Fruit fly (Drosophila melanogaster) whole organism, embryonic: ENCODE results near the gene tj.

Experiments
- Blimp-1 ChIP-seq: fragments of 200-800 bp; sonication (Bioruptor generic); optimal IDR thresholded peaks from 3 replicates; lab custom pipeline; 2018; ENCODE audit warnings: missing biosample characterization, missing genetic modification characterization, mild to moderate bottlenecking, moderate library complexity, missing genetic modification reagents
- CG10147 ChIP-seq: fragments of 200-800 bp; sonication (Bioruptor generic); optimal IDR thresholded peaks from 2 replicates; lab custom pipeline; 2019; ENCODE audit warnings: missing biosample characterization, mild to moderate bottlenecking, missing genetic modification characterization, moderate library complexity
- CG10565 ChIP-seq: fragments of 200-800 bp; sonication (Bioruptor generic); optimal IDR thresholded peaks from 3 replicates; lab custom pipeline; 2016; ENCODE audit warnings: missing biosample characterization, mild to moderate bottlenecking, missing genetic modification characterization
- CG11723 ChIP-seq: fragments of 200-800 bp; sonication (Bioruptor generic); optimal IDR thresholded peaks from 2 replicates; lab custom pipeline; 2017; ENCODE audit warnings: missing biosample characterization, mild to moderate bottlenecking, missing genetic modification characterization
- CG13287 ChIP-seq: fragments of 200-800 bp; sonication (Bioruptor generic); IDR thresholded peaks from 2 replicates; pipeline ENCODE4 v1.3.6; 2022; ENCODE audit warnings: missing biosample characterization, missing genetic modification characterization; ENCODE audit not compliant: partially characterized antibody
- CG14965 ChIP-seq: fragments of 200-800 bp; sonication (Bioruptor generic); optimal IDR thresholded peaks from 2 replicates; lab custom pipeline; 2016; ENCODE audit warnings: missing biosample characterization, missing genetic modification characterization, borderline replicate concordance
- CG17912 ChIP-seq: fragments of 200-800 bp; sonication (Bioruptor generic); optimal IDR thresholded peaks from 2 replicates; lab custom pipeline; 2018; ENCODE audit warnings: missing biosample characterization, mild to moderate bottlenecking, missing genetic modification characterization
- CG18764 ChIP-seq: fragments of 200-800 bp; sonication (Bioruptor generic); optimal IDR thresholded peaks from 3 replicates; lab custom pipeline; 2016; ENCODE audit warnings: missing biosample characterization, missing genetic modification characterization
- CG2116 ChIP-seq: fragments of 200-800 bp; sonication (Bioruptor generic); optimal IDR thresholded peaks from 3 replicates; lab custom pipeline; 2018; ENCODE audit warnings: missing biosample characterization, mild to moderate bottlenecking, missing genetic modification characterization
- CG32532 ChIP-seq: fragments of 200-800 bp; sonication (Bioruptor generic); IDR thresholded peaks from 2 replicates; pipeline ENCODE4 v1.3.6; 2022; ENCODE audit warnings: missing biosample characterization, missing genetic modification characterization
- CG32767 ChIP-seq: fragments of 200-800 bp; sonication (Bioruptor generic); IDR thresholded peaks from 2 replicates; pipeline ENCODE4 v1.3.6; 2022; ENCODE audit warnings: missing biosample characterization, missing genetic modification characterization
- CG34224 ChIP-seq: fragments of 200-800 bp; sonication (Bioruptor generic); IDR thresholded peaks from 3 replicates; pipeline ENCODE4 v1.3.6; 2022; ENCODE audit warnings: missing biosample characterization, missing genetic modification characterization; ENCODE audit not compliant: partially characterized antibody
- CG3726 ChIP-seq: fragments of 200-800 bp; sonication (Bioruptor generic); IDR thresholded peaks from 3 replicates; pipeline ENCODE4, ENCODE4 v1.3.6; 2022; ENCODE audit warnings: missing biosample characterization, missing genetic modification characterization
- CG3847 ChIP-seq: fragments of 200-800 bp; sonication (Bioruptor generic); IDR thresholded peaks from 2 replicates; pipeline ENCODE4 v1.3.6; 2022; ENCODE audit warnings: missing biosample characterization, missing genetic modification characterization
- Dip2 ChIP-seq: fragments of 200-800 bp; sonication (Bioruptor generic); IDR thresholded peaks from 2 replicates; pipeline ENCODE4 v1.3.6; 2022; ENCODE audit warnings: missing biosample characterization, missing genetic modification characterization
- Dll ChIP-seq: fragments of 200-800 bp; sonication (Bioruptor generic); IDR thresholded peaks from 4 replicates; pipeline ENCODE4 v1.3.6; 2022; ENCODE audit warnings: missing biosample characterization, missing genetic modification characterization; ENCODE audit not compliant: partially characterized antibody
- Doc3 ChIP-seq: fragments of 200-800 bp; sonication (Bioruptor generic); IDR thresholded peaks from 3 replicates; pipeline ENCODE4 v1.3.6; 2022; ENCODE audit warnings: missing biosample characterization, missing genetic modification characterization; ENCODE audit not compliant: partially characterized antibody
- HLH3B ChIP-seq: fragments of 200-800 bp; sonication (Bioruptor generic); IDR thresholded peaks from 2 replicates; pipeline ENCODE4 v1.3.6; 2022; ENCODE audit warnings: missing biosample characterization, missing genetic modification characterization
- MBD-R2 ChIP-seq: fragments of 200-800 bp; sonication (Bioruptor generic); IDR thresholded peaks from 2 replicates; pipeline ENCODE4 v1.3.6; 2022; ENCODE audit warnings: missing biosample characterization, missing genetic modification characterization
- NC2β ChIP-seq: fragments of 200-800 bp; sonication (Bioruptor generic); optimal IDR thresholded peaks from 2 replicates; lab custom pipeline; 2016; ENCODE audit warnings: missing biosample characterization, missing genetic modification characterization
- Ptx1 ChIP-seq: fragments of 200-800 bp; sonication (Bioruptor generic); IDR thresholded peaks from 2 replicates; pipeline ENCODE4 v1.3.6; 2022; ENCODE audit warnings: missing biosample characterization, missing genetic modification characterization
- Scr ChIP-seq: fragments of 200-800 bp; sonication (Bioruptor generic); IDR thresholded peaks from 2 replicates; pipeline ENCODE4 v1.3.6; 2022; ENCODE audit warnings: missing biosample characterization, missing genetic modification characterization; ENCODE audit not compliant: partially characterized antibody
- Sox102F ChIP-seq: fragments of 200-800 bp; sonication (Bioruptor generic); optimal IDR thresholded peaks from 2 replicates; lab custom pipeline; 2018; ENCODE audit warnings: missing biosample characterization, mild to moderate bottlenecking, missing genetic modification characterization, moderate library complexity
- Sry-δ ChIP-seq: fragments of 200-800 bp; sonication (Bioruptor generic); optimal IDR thresholded peaks from 2 replicates; lab custom pipeline; 2016; ENCODE audit warnings: missing biosample characterization, missing genetic modification characterization
- abd-A ChIP-seq: fragments of 200-800 bp; sonication (Bioruptor generic); optimal IDR thresholded peaks from 3 replicates; lab custom pipeline; 2019; ENCODE audit warnings: missing biosample characterization, mild to moderate bottlenecking, missing genetic modification characterization, moderate library complexity
- amos ChIP-seq: fragments of 200-800 bp; sonication (Bioruptor generic); IDR thresholded peaks from 2 replicates; pipeline ENCODE4 v1.3.6; 2022; ENCODE audit warnings: missing biosample characterization, missing genetic modification characterization; ENCODE audit not compliant: partially characterized antibody
- cato ChIP-seq: fragments of 200-800 bp; sonication (Bioruptor generic); optimal IDR thresholded peaks from 2 replicates; lab custom pipeline; 2016; ENCODE audit warnings: missing biosample characterization, missing genetic modification characterization, borderline replicate concordance
- crc ChIP-seq: fragments of 200-800 bp; sonication (Bioruptor generic); optimal IDR thresholded peaks from 2 replicates; lab custom pipeline; 2016; ENCODE audit warnings: missing biosample characterization, missing genetic modification characterization
- disco-r ChIP-seq: fragments of 200-800 bp; sonication (Bioruptor generic); optimal IDR thresholded peaks from 2 replicates; lab custom pipeline; 2016; ENCODE audit warnings: missing biosample characterization, missing genetic modification characterization
- en ChIP-seq: fragments of 200-800 bp; sonication (Bioruptor generic); optimal IDR thresholded peaks from 2 replicates; lab custom pipeline; 2016; ENCODE audit warnings: missing biosample characterization, missing genetic modification characterization
- eve ChIP-seq, 2 experiments: fragments of >200 bp; optimal IDR thresholded peaks; 2 replicates each; lab custom pipeline; 2017; ENCODE audit warnings: missing biosample characterization in 2 of 2, missing genetic modification characterization in 2 of 2
- fd102C ChIP-seq: fragments of 200-800 bp; sonication (Bioruptor generic); optimal IDR thresholded peaks from 2 replicates; lab custom pipeline; 2018; ENCODE audit warnings: missing biosample characterization, mild to moderate bottlenecking, missing genetic modification characterization, moderate library complexity
- fd64A ChIP-seq: fragments of 200-800 bp; sonication (Bioruptor generic); optimal IDR thresholded peaks from 3 replicates; lab custom pipeline; 2018; ENCODE audit warnings: missing biosample characterization, mild to moderate bottlenecking, missing genetic modification characterization
- gsb-n ChIP-seq: fragments of 200-800 bp; sonication (Bioruptor generic); optimal IDR thresholded peaks from 3 replicates; lab custom pipeline; 2018; ENCODE audit warnings: missing biosample characterization, mild to moderate bottlenecking, missing genetic modification characterization
- hb ChIP-seq: fragments of 200-800 bp; sonication (Bioruptor generic); IDR thresholded peaks from 3 replicates; pipeline ENCODE4 v1.3.6; 2022; ENCODE audit warnings: missing biosample characterization, missing genetic modification characterization; ENCODE audit not compliant: partially characterized antibody
- hbn ChIP-seq: fragments of 200-800 bp; sonication (Bioruptor generic); IDR thresholded peaks from 2 replicates; pipeline ENCODE4 v1.3.6; 2022; ENCODE audit warnings: missing biosample characterization, missing genetic modification characterization; ENCODE audit not compliant: partially characterized antibody
- kah ChIP-seq: fragments of 200-800 bp; sonication (Bioruptor generic); optimal IDR thresholded peaks from 2 replicates; lab custom pipeline; 2018; ENCODE audit warnings: missing biosample characterization, mild to moderate bottlenecking, missing genetic modification characterization
- lbe ChIP-seq: fragments of 200-800 bp; sonication (Bioruptor generic); optimal IDR thresholded peaks from 2 replicates; lab custom pipeline; 2016; ENCODE audit warnings: missing biosample characterization, mild to moderate bottlenecking, missing genetic modification characterization
- lola ChIP-seq, 3 experiments: fragments of >200 bp in 2 of 3; fragments of 200-800 bp in 1 of 3; sonication (Bioruptor generic) in 1 of 3; optimal IDR thresholded peaks; 2 replicates each; lab custom pipeline; 2017 to 2019; ENCODE audit warnings: missing biosample characterization in 3 of 3, missing genetic modification characterization in 3 of 3, mild to moderate bottlenecking in 1 of 3, moderate library complexity in 1 of 3
- mam ChIP-seq: fragments of 200-800 bp; sonication (Bioruptor generic); optimal IDR thresholded peaks from 3 replicates; lab custom pipeline; 2016; ENCODE audit warnings: missing biosample characterization, missing genetic modification characterization
- nom ChIP-seq: fragments of 200-800 bp; sonication (Bioruptor generic); optimal IDR thresholded peaks from 2 replicates; lab custom pipeline; 2017; ENCODE audit warnings: missing biosample characterization, missing genetic modification characterization, mild to moderate bottlenecking, moderate library complexity, missing genetic modification reagents
- pzg ChIP-seq: fragments of 200-800 bp; sonication (Bioruptor generic); optimal IDR thresholded peaks from 3 replicates; lab custom pipeline; 2018; ENCODE audit warnings: missing biosample characterization, mild to moderate bottlenecking, missing genetic modification characterization, moderate library complexity
- ro ChIP-seq: fragments of 200-800 bp; sonication (Bioruptor generic); IDR thresholded peaks from 2 replicates; pipeline ENCODE4 v1.3.6; 2022; ENCODE audit warnings: missing biosample characterization, missing genetic modification characterization
- schlank ChIP-seq: fragments of 200-800 bp; sonication (Bioruptor generic); optimal IDR thresholded peaks from 2 replicates; lab custom pipeline; 2018; ENCODE audit warnings: missing biosample characterization, mild to moderate bottlenecking, missing genetic modification characterization
- sisA ChIP-seq: fragments of 200-800 bp; sonication (Bioruptor generic); IDR thresholded peaks from 2 replicates; pipeline ENCODE4 v1.3.6; 2022; ENCODE audit warnings: missing biosample characterization, missing genetic modification characterization
- ssp ChIP-seq: fragments of 200-800 bp; sonication (Bioruptor generic); IDR thresholded peaks from 2 replicates; pipeline ENCODE4 v1.3.6; 2022; ENCODE audit warnings: missing biosample characterization, missing genetic modification characterization
- tap ChIP-seq: fragments of 200-800 bp; optimal IDR thresholded peaks from 3 replicates; lab custom pipeline; 2019; ENCODE audit warnings: missing biosample characterization, mild to moderate bottlenecking, missing genetic modification characterization, moderate library complexity
- tna ChIP-seq: fragments of 200-800 bp; sonication (Bioruptor generic); IDR thresholded peaks from 2 replicates; pipeline ENCODE4 v1.3.6; 2022; ENCODE audit warnings: missing biosample characterization, missing genetic modification characterization; ENCODE audit not compliant: partially characterized antibody
- ttk ChIP-seq: fragments of 200-800 bp; sonication (Bioruptor generic); IDR thresholded peaks from 2 replicates; pipeline ENCODE4 v2.1.2; 2022; ENCODE audit warnings: missing biosample characterization, missing genetic modification characterization
- zen ChIP-seq: fragments of 200-800 bp; sonication (Bioruptor generic); optimal IDR thresholded peaks from 3 replicates; lab custom pipeline; 2018; ENCODE audit warnings: missing biosample characterization, mild to moderate bottlenecking, missing genetic modification characterization, moderate library complexity

tj gene

DNA sequence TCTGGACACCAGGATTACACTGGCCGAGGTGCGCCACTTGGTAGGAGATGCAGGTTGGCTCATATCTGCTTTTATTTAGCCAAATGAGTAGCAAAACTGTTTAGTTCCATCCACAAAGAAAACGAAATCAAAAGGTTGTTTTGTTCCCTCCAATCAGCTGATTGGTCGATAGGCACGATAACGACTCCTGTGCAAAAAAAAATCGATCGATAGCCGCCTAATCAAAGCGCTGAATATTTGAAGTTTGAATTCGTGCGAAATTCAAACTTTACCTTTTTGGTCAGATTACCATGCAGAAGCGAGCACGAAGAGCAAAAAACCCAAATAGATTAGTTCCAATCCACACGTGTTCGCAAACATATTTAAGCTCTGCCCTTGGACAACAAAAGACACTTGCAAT, 20.5 kb downstream of the tj start, which contains the start of the genes CG10195 and CG13084 (continued):
- TF ChIP-seq lola (GFP tag; optimal IDR thresholded peaks at IDR 0.05; lab: Kevin White, UChicago) = no peak
- peak; percentile 15 for TF ChIP-seq pzg (GFP tag; lab: Kevin White, UChicago)
- no peak for TF ChIP-seq CG18764 (GFP tag; lab: Kevin White, UChicago)
- no peak for TF ChIP-seq lbe
- TF ChIP-seq NC2β (GFP tag; lab: Kevin White, UChicago) = no peak
- no peak for TF ChIP-seq disco-r
- no peak for TF ChIP-seq sisA (GFP tag; lab: Robert Waterston, UW)
- no peak for TF ChIP-seq HLH3B (GFP tag; lab: Robert Waterston, UW)
- peak; percentile 10 for TF ChIP-seq Sry-δ (GFP tag; lab: Kevin White, UChicago)
- no peak for TF ChIP-seq CG32532
- no peak for TF ChIP-seq ssp (GFP tag; lab: Robert Waterston, UW)
- no peak for TF ChIP-seq schlank (tag; lab: Kevin White, UChicago)
- no peak for TF ChIP-seq eve (GFP tag; optimal IDR thresholded peaks at IDR 0.05; lab: Kevin White, UChicago)
- TF ChIP-seq Scr (GFP tag; lab: Robert Waterston, UW) = 0 out of 2 replicates have a peak, but pooled peaks have one; percentile 24
- TF ChIP-seq en (GFP tag; lab: Kevin White, UChicago) = no peak
- no peak for TF ChIP-seq hb (GFP tag; lab: Robert Waterston, UW)
- TF ChIP-seq MBD-R2 (GFP tag; lab: Robert Waterston, UW) = peak; percentile 18; the same call in 1 of the 2 replicates
- TF ChIP-seq CG34224 = peak; percentile 64
- no peak for TF ChIP-seq Dip2 (GFP tag; lab: Robert Waterston, UW)
- peak; percentile 53 for TF ChIP-seq CG2116
- TF ChIP-seq tap (tag; lab: Kevin White, UChicago) = no peak
- no peak for TF ChIP-seq fd64A (GFP tag; lab: Kevin White, UChicago)
- TF ChIP-seq amos (GFP tag; lab: Robert Waterston, UW) = peak; percentile 28; the same call in 1 of the 2 replicates
- TF ChIP-seq fd102C (GFP tag; lab: Kevin White, UChicago) = no peak
- no peak for TF ChIP-seq cato (GFP tag; lab: Kevin White, UChicago)
- TF ChIP-seq CG32767 = no peak
- no peak for TF ChIP-seq CG17912 (GFP tag; lab: Kevin White, UChicago)
- TF ChIP-seq Blimp-1 (GFP tag; lab: Kevin White, UChicago) = no peak
- no peak for TF ChIP-seq CG10147 (GFP tag; lab: Kevin White, UChicago)
- no peak for TF ChIP-seq gsb-n (tag; lab: Kevin White, UChicago)
- no peak for TF ChIP-seq CG11723
- no peak for TF ChIP-seq zen
- peak; percentile 64 for TF ChIP-seq CG13287 (GFP tag; lab: Robert Waterston, UW)
- no peak for TF ChIP-seq mam
- peak; percentile 3 for TF ChIP-seq kah
- no peak for TF ChIP-seq crc (GFP tag; lab: Kevin White, UChicago)
- TF ChIP-seq hbn (GFP tag; lab: Robert Waterston, UW) = peak; percentile 31; the same call in 1 of the 2 replicates
- no peak for TF ChIP-seq Ptx1 (GFP tag; lab: Robert Waterston, UW)
- TF ChIP-seq ttk (GFP tag; lab: Robert Waterston, UW) = no peak
- no peak for TF ChIP-seq Sox102F (GFP tag; lab: Kevin White, UChicago)
- no peak for TF ChIP-seq ro (GFP tag; lab: Robert Waterston, UW)
- no peak for TF ChIP-seq abd-A (tag; lab: Kevin White, UChicago)
- no peak for TF ChIP-seq CG14965
- no peak for TF ChIP-seq CG10565 (GFP tag; lab: Kevin White, UChicago)
- no peak for TF ChIP-seq nom (GFP tag; lab: Kevin White, UChicago)
- TF ChIP-seq Doc3 (GFP tag; lab: Robert Waterston, UW) = peak; percentile 44; the same call in 2 of the 3 replicates
- no peak for TF ChIP-seq CG3726 (GFP tag; lab: Robert Waterston, UW)
- TF ChIP-seq tna = 0 out of 2 replicates have a peak, but pooled peaks have one; percentile 54
- TF ChIP-seq CG3847 (GFP tag; lab: Robert Waterston, UW) = no peak
- TF ChIP-seq Dll (GFP tag; lab: Robert Waterston, UW) = peak; percentile 63; the same call in 3 of the 4 replicates
